Worm (Caenorhabditis elegans) whole organism, L4/young adult: ENCODE measurements around the gene Y55B1AR.4.

Source experiments
- W03F9.2 ChIP-seq: fragments of 150-350 bp; optimal IDR thresholded peaks from 2 replicates; lab custom pipeline; 2014; ENCODE audit warnings: missing biosample characterization, missing genetic modification characterization
- dao-5 ChIP-seq: sonication (generic microtip); optimal IDR thresholded peaks from 2 replicates; lab custom pipeline; 2016; ENCODE audit warnings: missing genotype, missing genetic modification characterization, moderate library complexity, missing compliant biosample characterization

ce11 chrIII:598168-598567 is 7.1 kb downstream of the Y55B1AR.4 start:
- TF ChIP-seq W03F9.2 (peak; percentile 42), dao-5 (tag; lab: Kevin White, UChicago) (no peak)
